Worm (Caenorhabditis elegans) whole organism, late embryonic: ENCODE results near the gene F49H12.3.

Experiments
- C38D4.7 ChIP-seq: fragments of 200-800 bp; sonication (Bioruptor generic); optimal IDR thresholded peaks from 2 replicates; lab custom pipeline; 2018; ENCODE audit warnings: mild to moderate bottlenecking, missing genetic modification characterization, moderate library complexity, missing compliant biosample characterization
- K02D7.2 ChIP-seq: sonication (generic microtip); optimal IDR thresholded peaks from 2 replicates; lab custom pipeline; 2017; ENCODE audit warnings: mild to moderate bottlenecking, missing genetic modification characterization, missing compliant biosample characterization
- T23F11.4 ChIP-seq: fragments of 200-800 bp; sonication (Bioruptor generic); optimal IDR thresholded peaks from 2 replicates; lab custom pipeline; 2018; ENCODE audit warnings: mild to moderate bottlenecking, missing genetic modification characterization, missing compliant biosample characterization
- ahr-1 ChIP-seq: sonication (generic microtip); optimal IDR thresholded peaks from 2 replicates; lab custom pipeline; 2016; ENCODE audit warnings: missing genetic modification characterization, missing compliant biosample characterization
- ama-1 ChIP-seq: fragments of 150-350 bp; optimal IDR thresholded peaks from 2 replicates; lab custom pipeline; 2014
- ceh-14 ChIP-seq: sonication (generic microtip); optimal IDR thresholded peaks from 2 replicates; lab custom pipeline; 2016; ENCODE audit warnings: missing genotype, missing genetic modification characterization, missing compliant biosample characterization
- ceh-22 ChIP-seq: sonication (generic microtip); optimal IDR thresholded peaks from 2 replicates; lab custom pipeline; 2017; ENCODE audit warnings: missing biosample characterization, missing genetic modification characterization
- ceh-30 ChIP-seq: fragments of 150-350 bp; optimal IDR thresholded peaks from 2 replicates; lab custom pipeline; 2014; ENCODE audit warnings: missing biosample characterization, missing genetic modification characterization
- ceh-31 ChIP-seq: sonication (generic microtip); optimal IDR thresholded peaks from 2 replicates; lab custom pipeline; 2016; ENCODE audit warnings: missing genetic modification characterization, missing compliant biosample characterization
- ceh-45 ChIP-seq: fragments of 200-800 bp; sonication (Bioruptor generic); IDR thresholded peaks from 2 replicates; pipeline ENCODE4 v1.3.6; 2022; ENCODE audit warnings: missing genetic modification reagents, missing genetic modification characterization, missing compliant biosample characterization
- che-1 ChIP-seq: sonication (generic microtip); optimal IDR thresholded peaks from 2 replicates; lab custom pipeline; 2016; ENCODE audit warnings: mild to moderate bottlenecking, missing genetic modification characterization, missing compliant biosample characterization
- dmd-4 ChIP-seq: sonication (generic microtip); optimal IDR thresholded peaks from 2 replicates; lab custom pipeline; 2016; ENCODE audit warnings: borderline replicate concordance, missing genetic modification characterization, missing compliant biosample characterization
- elt-2 ChIP-seq: sonication (generic microtip); optimal IDR thresholded peaks from 2 replicates; lab custom pipeline; 2016; ENCODE audit warnings: missing genetic modification reagents, missing genetic modification characterization, missing compliant biosample characterization
- elt-4 ChIP-seq: sonication (generic microtip); optimal IDR thresholded peaks from 2 replicates; lab custom pipeline; 2016; ENCODE audit warnings: missing genetic modification characterization, missing compliant biosample characterization
- eyg-1 ChIP-seq: sonication (generic microtip); optimal IDR thresholded peaks from 2 replicates; lab custom pipeline; 2016; ENCODE audit warnings: missing genotype, missing genetic modification characterization, missing compliant biosample characterization
- fax-1 ChIP-seq: sonication (generic microtip); optimal IDR thresholded peaks from 2 replicates; lab custom pipeline; 2016; ENCODE audit warnings: missing genotype, missing genetic modification characterization, missing compliant biosample characterization
- fkh-6 ChIP-seq: sonication (generic microtip); optimal IDR thresholded peaks from 2 replicates; lab custom pipeline; 2016; ENCODE audit warnings: missing genetic modification characterization, missing compliant biosample characterization
- hlh-15 ChIP-seq: sonication (generic microtip); optimal IDR thresholded peaks from 2 replicates; lab custom pipeline; 2016; ENCODE audit warnings: missing genetic modification characterization, missing compliant biosample characterization
- hlh-30 ChIP-seq: sonication (generic microtip); optimal IDR thresholded peaks from 2 replicates; lab custom pipeline; 2017; ENCODE audit warnings: antibody characterized with exemption, missing genetic modification characterization, missing compliant biosample characterization; ENCODE audit not compliant: insufficient read depth
- hlh-6 ChIP-seq: sonication (generic microtip); optimal IDR thresholded peaks from 2 replicates; lab custom pipeline; 2016; ENCODE audit warnings: missing genotype, missing genetic modification characterization, missing compliant biosample characterization
- hlh-8 ChIP-seq: sonication (generic microtip); optimal IDR thresholded peaks from 2 replicates; lab custom pipeline; 2016; ENCODE audit warnings: missing genotype, missing genetic modification characterization, missing compliant biosample characterization
- lim-6 ChIP-seq: sonication (generic microtip); optimal IDR thresholded peaks from 2 replicates; lab custom pipeline; 2016; ENCODE audit warnings: missing genetic modification characterization, missing compliant biosample characterization
- madf-2 ChIP-seq: sonication (generic microtip); optimal IDR thresholded peaks from 2 replicates; lab custom pipeline; 2017; ENCODE audit warnings: missing genetic modification characterization, missing compliant biosample characterization
- nhr-11 ChIP-seq: fragments of 150-350 bp; optimal IDR thresholded peaks from 2 replicates; lab custom pipeline; 2014; ENCODE audit warnings: missing biosample characterization, missing genetic modification characterization
- nhr-232 ChIP-seq: sonication (generic microtip); optimal IDR thresholded peaks from 2 replicates; lab custom pipeline; 2016; ENCODE audit warnings: missing genetic modification characterization, missing compliant biosample characterization
- npax-4 ChIP-seq: sonication (generic microtip); optimal IDR thresholded peaks from 2 replicates; lab custom pipeline; 2016; ENCODE audit warnings: missing genetic modification characterization, missing compliant biosample characterization
- pax-1 ChIP-seq: fragments of 150-350 bp; optimal IDR thresholded peaks from 2 replicates; lab custom pipeline; 2014; ENCODE audit warnings: missing biosample characterization, missing genetic modification characterization
- pros-1 ChIP-seq: fragments of 150-350 bp; optimal IDR thresholded peaks from 2 replicates; lab custom pipeline; 2014; ENCODE audit warnings: missing biosample characterization, missing genetic modification reagents, missing genetic modification characterization
- ref-2 ChIP-seq: sonication (generic microtip); optimal IDR thresholded peaks from 2 replicates; lab custom pipeline; 2016; ENCODE audit warnings: missing genetic modification characterization, missing compliant biosample characterization
- rnt-1 ChIP-seq: sonication (generic microtip); optimal IDR thresholded peaks from 2 replicates; lab custom pipeline; 2016; ENCODE audit warnings: missing genetic modification characterization, missing compliant biosample characterization
- sdc-2 ChIP-seq: sonication (generic microtip); optimal IDR thresholded peaks from 2 replicates; lab custom pipeline; 2016; ENCODE audit warnings: missing genotype, missing genetic modification characterization, missing compliant biosample characterization
- sox-4 ChIP-seq: sonication (generic microtip); optimal IDR thresholded peaks from 2 replicates; lab custom pipeline; 2017; ENCODE audit warnings: mild to moderate bottlenecking, missing genetic modification characterization, inconsistent platforms, missing compliant biosample characterization
- syd-9 ChIP-seq: sonication (generic microtip); optimal IDR thresholded peaks from 2 replicates; lab custom pipeline; 2016; ENCODE audit warnings: mild to moderate bottlenecking, missing genetic modification characterization, moderate library complexity, missing compliant biosample characterization
- tbx-7 ChIP-seq: sonication (generic microtip); optimal IDR thresholded peaks from 2 replicates; lab custom pipeline; 2016; ENCODE audit warnings: missing genotype, missing genetic modification characterization, missing compliant biosample characterization
- ttx-3 ChIP-seq: sonication (generic microtip); optimal IDR thresholded peaks from 2 replicates; lab custom pipeline; 2016; ENCODE audit warnings: missing genetic modification reagents, missing genetic modification characterization, missing compliant biosample characterization
- unc-42 ChIP-seq: sonication (generic microtip); optimal IDR thresholded peaks from 2 replicates; lab custom pipeline; 2016; ENCODE audit warnings: missing genotype, missing genetic modification characterization, missing compliant biosample characterization
- zip-5 ChIP-seq: sonication (generic microtip); optimal IDR thresholded peaks from 2 replicates; lab custom pipeline; 2016; ENCODE audit warnings: missing genetic modification characterization, missing compliant biosample characterization
- ztf-16 ChIP-seq: sonication (generic microtip); optimal IDR thresholded peaks from 2 replicates; lab custom pipeline; 2017; ENCODE audit warnings: missing genetic modification characterization, missing compliant biosample characterization

Gene F49H12.3

DNA sequence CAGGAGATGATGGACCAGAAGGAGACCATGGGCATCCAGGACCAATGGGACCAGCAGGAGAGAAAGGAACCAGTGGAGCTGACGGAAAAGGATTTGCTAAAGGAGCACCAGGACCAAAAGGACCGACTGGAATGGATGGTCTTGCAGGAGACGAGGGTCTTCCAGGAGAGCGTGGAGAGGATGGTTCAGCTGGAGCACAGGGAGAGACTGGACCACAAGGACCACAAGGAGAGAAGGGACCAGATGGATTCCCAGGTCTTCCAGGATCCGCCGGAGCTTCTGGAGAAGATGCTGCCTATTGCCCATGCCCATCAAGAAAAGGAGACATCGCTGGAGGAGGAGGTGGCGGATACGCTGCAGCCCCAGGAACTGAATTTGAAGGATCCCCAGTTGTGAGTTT lies 9.9 kb downstream of the F49H12.3 start:
- TF ChIP-seq rnt-1 (tag; lab: Kevin White, UChicago) (no peak), hlh-6 (tag; lab: Kevin White, UChicago) (no peak), K02D7.2 (tag; lab: Kevin White, UChicago) (no peak), npax-4 (no peak), syd-9 (tag; lab: Kevin White, UChicago) (peak; percentile 14)

DNA sequence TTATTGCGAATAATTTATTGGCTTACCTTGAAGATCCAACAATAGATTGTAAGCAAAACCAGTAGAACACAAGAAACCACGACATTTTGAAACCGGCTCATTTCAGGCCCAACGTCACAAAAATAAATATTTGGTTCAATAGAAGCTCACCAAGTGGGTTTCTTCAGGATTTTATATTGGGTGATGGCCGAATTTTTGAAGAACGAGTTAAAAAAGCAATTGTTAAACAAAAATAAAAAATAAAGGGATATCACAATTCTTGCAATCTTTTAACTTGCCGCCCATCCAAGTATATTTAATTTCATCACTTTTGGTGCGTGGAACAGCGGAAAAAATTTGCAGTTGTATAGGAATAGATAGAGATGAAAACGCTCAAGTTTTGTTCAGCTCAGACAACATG lies 12.6 kb downstream of the F49H12.3 start, which contains the start of gene T21D9.2:
Gene T21D9.2 (minus strand): TSS at position 101 of the 400 bp plus-strand sequence.
- TF ChIP-seq hlh-15 (tag; lab: Kevin White, UChicago), result no peak
- no peak for TF ChIP-seq pax-1 (tag; lab: Kevin White, UChicago)
- TF ChIP-seq ceh-14 (tag; lab: Kevin White, UChicago), result no peak
- TF ChIP-seq unc-42 (tag; lab: Kevin White, UChicago), result no peak
- no peak for TF ChIP-seq hlh-6 (tag; lab: Kevin White, UChicago)
- no peak for TF ChIP-seq ttx-3 (tag; lab: Kevin White, UChicago)
- TF ChIP-seq T23F11.4, result no peak
- TF ChIP-seq ceh-30 (tag; lab: Kevin White, UChicago), result no peak

ce11 chrX:2099002-2099401 lies 14.8 kb downstream of the F49H12.3 start:
- TF ChIP-seq sdc-2 (no peak), fkh-6 (tag; lab: Kevin White, UChicago) (no peak), tbx-7 (tag; lab: Kevin White, UChicago) (no peak), nhr-232 (no peak), ztf-16 (tag; lab: Kevin White, UChicago) (no peak), hlh-6 (tag; lab: Kevin White, UChicago) (no peak), ttx-3 (tag; lab: Kevin White, UChicago) (no peak), hlh-30 (tag; lab: Kevin White, UChicago) (no peak), pax-1 (tag; lab: Kevin White, UChicago) (no peak), lim-6 (tag; lab: Kevin White, UChicago) (no peak), elt-4 (tag; lab: Kevin White, UChicago) (no peak), ahr-1 (tag; lab: Kevin White, UChicago) (no peak), hlh-8 (tag; lab: Kevin White, UChicago) (no peak), ama-1 (lab: Kevin White, UChicago) (no peak), C38D4.7 (GFP tag; lab: Kevin White, UChicago) (no peak), zip-5 (no peak), nhr-11 (tag; lab: Kevin White, UChicago) (no peak), che-1 (tag; lab: Kevin White, UChicago) (no peak)

DNA sequence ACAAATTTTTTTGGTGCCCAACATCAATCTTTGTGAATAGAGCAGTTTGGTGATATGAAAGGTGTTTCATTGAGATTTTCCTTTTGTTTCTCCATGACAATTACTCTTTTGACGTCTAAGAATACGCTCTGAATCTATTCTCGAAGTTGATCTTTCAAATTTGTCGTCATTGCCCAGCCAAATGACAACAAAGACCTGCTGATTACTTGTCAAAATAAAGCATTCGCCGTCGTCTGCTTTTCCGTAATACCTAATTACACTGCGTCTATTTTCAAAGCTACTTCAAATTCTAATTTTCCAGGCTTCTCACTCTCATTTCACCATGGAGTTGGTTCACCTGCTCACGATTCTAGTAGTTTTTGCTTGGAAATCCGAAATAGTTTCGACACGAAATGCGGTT lies 21.1 kb downstream of the F49H12.3 start, which contains the start of gene F53B1.3:
Gene F53B1.3 (plus strand): TSS at position 301 of the 400 bp plus-strand sequence.
- TF ChIP-seq ceh-31 (tag; lab: Kevin White, UChicago), result no peak
- no peak for TF ChIP-seq fax-1
- no peak for TF ChIP-seq ref-2
- no peak for TF ChIP-seq dmd-4 (tag; lab: Kevin White, UChicago)
- no peak for TF ChIP-seq unc-42 (tag; lab: Kevin White, UChicago)
- TF ChIP-seq ceh-45 (GFP tag; lab: Robert Waterston, UW), result no peak
- TF ChIP-seq pax-1 (tag; lab: Kevin White, UChicago), result no peak
- TF ChIP-seq ceh-22 (tag; lab: Kevin White, UChicago), result no peak
- TF ChIP-seq npax-4, result no peak
- TF ChIP-seq sox-4 (tag; lab: Kevin White, UChicago), result no peak
- TF ChIP-seq pros-1, result no peak
- no peak for TF ChIP-seq madf-2 (tag; lab: Kevin White, UChicago)

DNA sequence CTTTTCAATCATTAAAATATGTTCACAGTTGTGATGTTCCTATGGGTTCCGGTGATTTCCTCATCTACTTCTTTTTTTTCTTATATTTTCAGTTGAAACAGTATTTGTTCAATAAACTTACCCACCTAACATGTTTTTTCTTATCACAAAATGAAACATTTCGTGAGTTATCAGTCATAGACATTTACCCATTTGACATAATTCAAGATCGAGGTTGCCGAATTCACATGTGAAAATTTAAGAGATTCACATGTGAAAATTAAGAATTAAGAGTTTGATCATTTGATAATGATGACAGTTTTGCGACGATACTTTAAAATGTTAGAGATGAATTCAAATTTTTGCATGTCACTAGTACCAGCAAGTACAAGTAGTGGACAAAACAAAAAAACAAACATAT lies 23.2 kb downstream of the F49H12.3 start:
- no peak for TF ChIP-seq pax-1 (tag; lab: Kevin White, UChicago)
- no peak for TF ChIP-seq hlh-8 (tag; lab: Kevin White, UChicago)
- TF ChIP-seq eyg-1 (tag; lab: Kevin White, UChicago), result no peak
- TF ChIP-seq elt-2 (tag; lab: Kevin White, UChicago), result peak; percentile 35
